Fruit fly (Drosophila melanogaster): ENCODE data around the gene CG6216.

DNA sequence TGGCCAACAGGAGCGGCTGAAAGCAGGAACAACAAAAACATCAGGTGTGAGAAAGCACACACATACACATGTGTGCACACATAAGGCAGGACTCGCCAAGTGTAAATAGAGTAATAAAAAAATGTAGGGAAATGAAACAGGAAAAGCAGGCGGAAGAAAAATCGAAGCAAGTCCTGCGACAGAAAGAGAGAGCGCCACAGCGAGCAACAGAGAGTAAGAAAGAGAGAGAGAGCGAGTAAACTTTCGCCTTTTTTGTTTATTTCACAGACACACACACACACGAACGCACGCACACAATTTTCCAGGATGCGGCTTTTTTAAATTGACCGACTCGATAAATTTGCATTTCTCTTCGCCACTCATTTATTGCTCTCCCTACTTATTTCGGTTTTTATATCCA, 46.3 kb upstream of the CG6216 start:
- no peak for TF ChIP-seq fd85E (GFP tag; optimal IDR thresholded peaks at IDR 0.05)
- TF ChIP-seq Blimp-1 (GFP tag; optimal IDR thresholded peaks at IDR 0.05): no peak
- TF ChIP-seq achi (GFP tag; optimal IDR thresholded peaks at IDR 0.05): no peak
- no peak for TF ChIP-seq spab (GFP tag; optimal IDR thresholded peaks at IDR 0.05)
- TF ChIP-seq vri (GFP tag; optimal IDR thresholded peaks at IDR 0.05): no peak
- TF ChIP-seq CG6276 (GFP tag; optimal IDR thresholded peaks at IDR 0.05): no peak
- TF ChIP-seq lz (GFP tag; optimal IDR thresholded peaks at IDR 0.05): no peak
- TF ChIP-seq Gug (GFP tag; IDR thresholded peaks at IDR 0.05): no peak

Measured in whole organism, prepupa.